Fruit fly (Drosophila melanogaster): ENCODE measurements around the gene CG32040.

The CG32040 gene

dm6 chr3L:9372278-9372975 lies 18.6 kb downstream of the CG32040 start, which contains the start of the genes Hsp67Bc, CG4456 and Hsp22:
Gene Hsp67Bc (minus strand): TSS chr3L:9372497.
Gene CG4456 (plus strand): TSS chr3L:9372722.
Gene Hsp22 (plus strand): TSS chr3L:9372931.
- peak; percentile 91 for TF ChIP-seq EcR (GFP tag; optimal IDR thresholded peaks at IDR 0.05)
- no peak for TF ChIP-seq CG12605 (GFP tag; IDR thresholded peaks at IDR 0.05)
- no peak for TF ChIP-seq CG10348 (GFP tag; IDR thresholded peaks at IDR 0.05)
- no peak for TF ChIP-seq gl (tag; optimal IDR thresholded peaks at IDR 0.05)
- TF ChIP-seq CG13204 (GFP tag; optimal IDR thresholded peaks at IDR 0.05) = no peak
- TF ChIP-seq CG4496 (GFP tag; IDR thresholded peaks at IDR 0.05) = peak; percentile 59; the same call in 1 of the 3 replicates
- peak; percentile 27 for TF ChIP-seq Pif1B (GFP tag; optimal IDR thresholded peaks at IDR 0.05)

dm6 chr3L:9373374-9374004 lies 19.7 kb downstream of the CG32040 start:
- TF ChIP-seq gl (tag; optimal IDR thresholded peaks at IDR 0.05) = peak; percentile 19
- peak; percentile 44 for TF ChIP-seq CG34367 (tag; optimal IDR thresholded peaks at IDR 0.05)
- TF ChIP-seq CG13204 (GFP tag; optimal IDR thresholded peaks at IDR 0.05) = no peak
- TF ChIP-seq Pif1B (GFP tag; optimal IDR thresholded peaks at IDR 0.05) = peak; percentile 73
- TF ChIP-seq Snoo (tag; optimal IDR thresholded peaks at IDR 0.05) = peak; percentile 67
- peak; percentile 67 for TF ChIP-seq CG9948 (tag; optimal IDR thresholded peaks at IDR 0.05)
- TF ChIP-seq CG8159 (tag; optimal IDR thresholded peaks at IDR 0.05) = peak; percentile 73
- TF ChIP-seq fd96Ca (GFP tag; IDR thresholded peaks at IDR 0.05) = peak; percentile 82
- TF ChIP-seq CG8301 (tag; optimal IDR thresholded peaks at IDR 0.05) = peak; percentile 70
- peak; percentile 74 for TF ChIP-seq CG17806 (tag; optimal IDR thresholded peaks at IDR 0.05)
- peak; percentile 6; the same call in 1 of the 2 replicates for TF ChIP-seq CG10348 (GFP tag; IDR thresholded peaks at IDR 0.05)
- peak; percentile 64 for TF ChIP-seq rn (GFP tag; IDR thresholded peaks at IDR 0.05)
- TF ChIP-seq EcR (GFP tag; optimal IDR thresholded peaks at IDR 0.05) = peak; percentile 90
- TF ChIP-seq CG14655 (GFP tag; optimal IDR thresholded peaks at IDR 0.05) = peak; percentile 84
- TF ChIP-seq CG12605 (GFP tag; IDR thresholded peaks at IDR 0.05) = peak; percentile 81
- TF ChIP-seq CG15710 (tag; optimal IDR thresholded peaks at IDR 0.05) = peak; percentile 70
- TF ChIP-seq CG32121 (GFP tag; IDR thresholded peaks at IDR 0.05) = peak; percentile 89
- TF ChIP-seq D1 (tag; optimal IDR thresholded peaks at IDR 0.05) = no peak
- TF ChIP-seq Ets98B (GFP tag; IDR thresholded peaks at IDR 0.05) = peak; percentile 88
- TF ChIP-seq CG4496 (GFP tag; IDR thresholded peaks at IDR 0.05) = peak; percentile 93
- peak; percentile 16 for TF ChIP-seq Pif1A (GFP tag; optimal IDR thresholded peaks at IDR 0.05)

- TF ChIP-seq EcR (GFP tag; optimal IDR thresholded peaks at IDR 0.05) (no peak), CG8159 (tag; optimal IDR thresholded peaks at IDR 0.05) (no peak), CG17806 (tag; optimal IDR thresholded peaks at IDR 0.05) (no peak), rn (GFP tag; IDR thresholded peaks at IDR 0.05) (no peak), Snoo (tag; optimal IDR thresholded peaks at IDR 0.05) (no peak)
These were observed 21.3 kb downstream of the CG32040 start, which contains the start of gene CG4461 for dm6 chr3L:9375130-9375529. Gene CG4461 (plus strand): TSS chr3L:9375430.

dm6 chr3L:9376573-9376972 lies 22.7 kb downstream of the CG32040 start:
- TF ChIP-seq gl (tag; optimal IDR thresholded peaks at IDR 0.05) = no peak
- no peak for TF ChIP-seq CG4496 (GFP tag; IDR thresholded peaks at IDR 0.05)
- TF ChIP-seq CG14655 (GFP tag; optimal IDR thresholded peaks at IDR 0.05) = no peak
- no peak for TF ChIP-seq Pif1A (GFP tag; optimal IDR thresholded peaks at IDR 0.05)
- TF ChIP-seq EcR (GFP tag; optimal IDR thresholded peaks at IDR 0.05) = no peak
- TF ChIP-seq rn (GFP tag; IDR thresholded peaks at IDR 0.05) = no peak
- no peak for TF ChIP-seq CG9948 (tag; optimal IDR thresholded peaks at IDR 0.05)
- TF ChIP-seq Ets98B (GFP tag; IDR thresholded peaks at IDR 0.05) = no peak
- no peak for TF ChIP-seq Pif1B (GFP tag; optimal IDR thresholded peaks at IDR 0.05)
- TF ChIP-seq CG32121 (GFP tag; IDR thresholded peaks at IDR 0.05) = no peak
- TF ChIP-seq CG13204 (GFP tag; optimal IDR thresholded peaks at IDR 0.05) = no peak
- TF ChIP-seq Snoo (tag; optimal IDR thresholded peaks at IDR 0.05) = no peak
- TF ChIP-seq CG10348 (GFP tag; IDR thresholded peaks at IDR 0.05) = no peak
- TF ChIP-seq CG12605 (GFP tag; IDR thresholded peaks at IDR 0.05) = no peak
- no peak for TF ChIP-seq CG15710 (tag; optimal IDR thresholded peaks at IDR 0.05)

dm6 chr3L:9377198-9378035 lies 23.6 kb downstream of the CG32040 start, which contains the start of gene Hsp26:
Gene Hsp26 (minus strand): TSS chr3L:9377427.
- TF ChIP-seq gl (tag; optimal IDR thresholded peaks at IDR 0.05) = peak; percentile 85
- peak; percentile 97 for TF ChIP-seq EcR (GFP tag; optimal IDR thresholded peaks at IDR 0.05)
- peak; percentile 89 for TF ChIP-seq CG17806 (tag; optimal IDR thresholded peaks at IDR 0.05)
- TF ChIP-seq CG34367 (tag; optimal IDR thresholded peaks at IDR 0.05) = peak; percentile 85
- TF ChIP-seq CG8301 (tag; optimal IDR thresholded peaks at IDR 0.05) = peak; percentile 89
- TF ChIP-seq CG8159 (tag; optimal IDR thresholded peaks at IDR 0.05) = peak; percentile 88
- peak; percentile 93 for TF ChIP-seq Pif1B (GFP tag; optimal IDR thresholded peaks at IDR 0.05)
- peak; percentile 78 for TF ChIP-seq rn (GFP tag; IDR thresholded peaks at IDR 0.05)
- peak; percentile 79 for TF ChIP-seq CG15710 (tag; optimal IDR thresholded peaks at IDR 0.05)
- peak; percentile 95 for TF ChIP-seq Pif1A (GFP tag; optimal IDR thresholded peaks at IDR 0.05)
- no peak for TF ChIP-seq D1 (tag; optimal IDR thresholded peaks at IDR 0.05)
- no peak for TF ChIP-seq CG13204 (GFP tag; optimal IDR thresholded peaks at IDR 0.05)
- 0 out of 2 replicates have a peak, but pooled peaks have one; percentile 34 for TF ChIP-seq CG10348 (GFP tag; IDR thresholded peaks at IDR 0.05)
- TF ChIP-seq CG14655 (GFP tag; optimal IDR thresholded peaks at IDR 0.05) = peak; percentile 90
- TF ChIP-seq CG4496 (GFP tag; IDR thresholded peaks at IDR 0.05) = peak; percentile 95
- peak; percentile 95 for TF ChIP-seq Ets98B (GFP tag; IDR thresholded peaks at IDR 0.05)
- peak; percentile 88 for TF ChIP-seq Snoo (tag; optimal IDR thresholded peaks at IDR 0.05)
- TF ChIP-seq CG9948 (tag; optimal IDR thresholded peaks at IDR 0.05) = peak; percentile 87
- peak; percentile 95 for TF ChIP-seq CG32121 (GFP tag; IDR thresholded peaks at IDR 0.05)
- peak; percentile 93 for TF ChIP-seq CG12605 (GFP tag; IDR thresholded peaks at IDR 0.05)
- peak; percentile 70 for TF ChIP-seq fd96Ca (GFP tag; IDR thresholded peaks at IDR 0.05)
